Fruit fly (Drosophila melanogaster) whole organism, pupa: ENCODE data around the gene CG7483.

ENCODE experiments used
- CG14655 ChIP-seq: fragments of 200-800 bp; sonication (Bioruptor generic); optimal IDR thresholded peaks from 3 replicates; lab custom pipeline; 2017; ENCODE audit warnings: mild to moderate bottlenecking, missing biosample characterization, missing genetic modification reagents, missing genetic modification characterization
- CG15710 ChIP-seq: fragments of 200-800 bp; sonication (Bioruptor generic); optimal IDR thresholded peaks from 2 replicates; lab custom pipeline; 2018; ENCODE audit warnings: missing biosample characterization, mild to moderate bottlenecking, missing genetic modification characterization, moderate library complexity
- CG34367 ChIP-seq: fragments of 200-800 bp; sonication (Bioruptor generic); optimal IDR thresholded peaks from 2 replicates; lab custom pipeline; 2018; ENCODE audit warnings: missing biosample characterization, mild to moderate bottlenecking, missing genetic modification characterization
- CG8301 ChIP-seq: fragments of 200-800 bp; sonication (Bioruptor generic); optimal IDR thresholded peaks from 2 replicates; lab custom pipeline; 2018; ENCODE audit warnings: missing biosample characterization, mild to moderate bottlenecking, missing genetic modification characterization
- D1 ChIP-seq: fragments of 200-800 bp; sonication (Bioruptor generic); optimal IDR thresholded peaks from 2 replicates; lab custom pipeline; 2018; ENCODE audit warnings: missing biosample characterization, mild to moderate bottlenecking, missing genetic modification characterization, moderate library complexity
- Pif1B ChIP-seq: fragments of 200-800 bp; sonication (Bioruptor generic); optimal IDR thresholded peaks from 3 replicates; lab custom pipeline; 2016; ENCODE audit warnings: missing biosample characterization, missing genetic modification characterization
- gl ChIP-seq: fragments of 200-800 bp; sonication (Bioruptor generic); optimal IDR thresholded peaks from 2 replicates; lab custom pipeline; 2018; ENCODE audit warnings: missing biosample characterization, mild to moderate bottlenecking, missing genetic modification characterization

DNA sequence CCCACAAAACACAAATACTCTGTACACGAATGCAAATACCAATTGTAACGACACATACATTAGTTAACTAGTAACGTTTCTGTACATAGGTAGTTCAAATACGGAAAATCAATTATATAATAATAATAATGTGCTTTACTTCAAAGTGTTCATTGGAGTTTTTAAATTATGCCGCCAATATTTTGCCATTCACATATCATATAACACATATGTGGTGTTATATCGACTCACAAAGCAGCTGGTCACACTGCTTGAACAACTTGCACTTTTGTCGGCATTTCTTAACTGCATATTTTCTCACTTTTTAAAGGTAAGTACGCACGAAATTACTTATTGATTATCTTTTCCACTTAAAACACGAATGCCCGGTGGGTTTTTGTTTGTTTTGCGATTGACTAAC is 31.2 kb downstream of the CG7483 start, which contains the start of gene DppIII:
- TF ChIP-seq Pif1B (GFP tag; lab: Kevin White, UChicago) (no peak), gl (tag; lab: Kevin White, UChicago) (no peak), CG14655 (no peak), CG15710 (tag; lab: Kevin White, UChicago) (no peak), D1 (tag; lab: Kevin White, UChicago) (no peak), CG34367 (no peak), CG8301 (tag; lab: Kevin White, UChicago) (no peak)
